Worm (Caenorhabditis elegans) whole organism, midembryonic: ENCODE measurements around the gene spat-3.

Experiments
- T22C8.4 ChIP-seq: fragments of 200-800 bp; sonication (Bioruptor generic); IDR thresholded peaks from 2 replicates; pipeline ENCODE4 v1.3.6; 2022; ENCODE audit warnings: missing genetic modification characterization, missing compliant biosample characterization
- cog-1 ChIP-seq: sonication (generic microtip); optimal IDR thresholded peaks from 2 replicates; lab custom pipeline; 2016; ENCODE audit warnings: missing genetic modification characterization, missing compliant biosample characterization
- flt-1 ChIP-seq: fragments of 200-800 bp; sonication (Bioruptor generic); IDR thresholded peaks from 2 replicates; pipeline ENCODE4 v1.3.6; 2022; ENCODE audit warnings: missing genetic modification characterization, missing compliant biosample characterization
- klf-2 ChIP-seq: fragments of 200-800 bp; sonication (Bioruptor generic); conservative IDR thresholded peaks from 2 replicates; pipeline ENCODE4 v1.3.6; 2022; ENCODE audit warnings: missing genetic modification reagents, missing genetic modification characterization, missing compliant biosample characterization
- med-1 ChIP-seq: sonication (generic microtip); optimal IDR thresholded peaks from 2 replicates; lab custom pipeline; 2017; ENCODE audit warnings: missing genetic modification characterization, mild to moderate bottlenecking, missing compliant biosample characterization, antibody characterized with exemption, missing genetic modification reagents; ENCODE audit not compliant: insufficient read depth
- ref-1 ChIP-seq: fragments of 200-800 bp; sonication (Bioruptor generic); conservative IDR thresholded peaks from 2 replicates; pipeline ENCODE4 v1.3.6; 2022; ENCODE audit warnings: missing genetic modification reagents, missing genetic modification characterization, missing compliant biosample characterization
- tab-1 ChIP-seq: fragments of 200-800 bp; sonication (Bioruptor generic); IDR thresholded peaks from 2 replicates; pipeline ENCODE4 v1.3.6; 2022; ENCODE audit warnings: missing genetic modification characterization, missing compliant biosample characterization
- ztf-23 ChIP-seq: fragments of 200-800 bp; sonication (Bioruptor generic); IDR thresholded peaks from 2 replicates; pipeline ENCODE4 v1.3.6; 2022; ENCODE audit warnings: missing genetic modification reagents, missing genetic modification characterization, missing compliant biosample characterization
- ztf-29 ChIP-seq: fragments of 200-800 bp; sonication (Bioruptor generic); IDR thresholded peaks from 2 replicates; pipeline ENCODE4 v1.3.6; 2022; ENCODE audit warnings: missing genetic modification reagents, missing genetic modification characterization, missing compliant biosample characterization

- TF ChIP-seq flt-1 (GFP tag; lab: Robert Waterston, UW) (no peak), ref-1 (no peak), T22C8.4 (GFP tag; lab: Robert Waterston, UW) (no peak), med-1 (no peak), ztf-23 (no peak), klf-2 (GFP tag; lab: Robert Waterston, UW) (no peak), cog-1 (tag; lab: Kevin White, UChicago) (no peak), tab-1 (GFP tag; lab: Robert Waterston, UW) (no peak), ztf-29 (GFP tag; lab: Robert Waterston, UW) (no peak)
These were observed 19.1 kb downstream of the spat-3 start, which contains the start of gene C05E11.2 for ce11 chrX:4586617-4587016.
